Fruit fly (Drosophila melanogaster): Measurements from ENCODE around the gene CG7394.
"Not testable (repeated sequence)": the region's sequence is repeated elsewhere in the genome, so short reads cannot be mapped to it uniquely, and the experiment has no call there.

CG7394 gene

DNA sequence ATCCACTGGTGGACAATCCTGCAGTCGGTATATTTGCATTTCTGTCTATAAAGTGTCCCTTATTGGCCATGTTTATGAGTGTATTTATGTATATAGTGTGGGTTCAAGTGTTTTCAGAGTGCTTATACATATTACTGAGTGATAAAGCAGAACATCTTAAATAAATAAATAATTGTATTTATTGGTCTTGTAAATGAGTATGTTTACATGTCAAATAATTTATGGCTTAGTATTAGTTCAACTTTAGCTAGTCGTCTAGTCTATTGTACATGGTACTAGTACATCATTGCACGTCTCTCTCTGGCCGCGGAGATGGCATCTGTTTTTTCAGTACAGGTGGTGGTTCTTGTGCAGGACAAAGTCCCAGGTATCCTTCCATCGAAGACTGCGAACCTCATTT is 22.2 kb downstream of the CG7394 start, which contains the start of gene CG32086:
Gene CG32086 (minus strand): TSS at position 101 of the 400 bp plus-strand sequence.
- no peak for TF ChIP-seq noc (tag; optimal IDR thresholded peaks at IDR 0.05)

DNA sequence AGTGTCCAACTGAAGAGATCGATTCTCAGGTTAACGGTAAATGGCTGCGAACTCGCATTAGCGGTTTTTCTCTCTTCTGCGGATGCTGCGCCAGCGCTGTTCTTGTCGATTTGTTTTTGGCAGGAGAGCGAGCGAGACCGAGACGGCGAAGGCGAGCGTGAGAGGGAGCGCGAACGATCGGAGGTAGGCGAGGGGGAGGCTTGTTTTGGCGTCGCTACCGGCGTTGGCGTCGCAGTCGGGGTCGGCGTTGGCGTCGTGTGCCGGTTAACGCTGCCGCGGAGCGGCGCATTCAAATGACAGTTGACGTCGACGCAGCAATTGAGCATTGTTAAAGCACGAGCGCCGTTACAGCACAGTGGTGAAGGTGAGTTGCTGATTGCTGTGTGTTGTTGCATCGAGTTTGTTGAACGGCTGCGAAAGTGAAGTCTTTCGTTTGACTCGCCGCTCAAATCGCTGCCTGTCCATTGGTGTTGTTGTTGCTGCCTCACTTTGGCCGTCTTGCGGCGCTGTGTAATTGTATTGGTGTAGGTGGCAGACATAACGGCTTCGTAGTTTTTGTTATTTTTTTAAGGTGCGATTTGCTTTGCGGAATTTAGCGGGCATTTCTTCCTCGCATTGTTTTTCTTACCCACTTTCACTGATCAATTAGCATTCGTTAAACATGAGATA is 25.1 kb downstream of the CG7394 start:
- TF ChIP-seq noc (tag; optimal IDR thresholded peaks at IDR 0.05), result no peak

DNA sequence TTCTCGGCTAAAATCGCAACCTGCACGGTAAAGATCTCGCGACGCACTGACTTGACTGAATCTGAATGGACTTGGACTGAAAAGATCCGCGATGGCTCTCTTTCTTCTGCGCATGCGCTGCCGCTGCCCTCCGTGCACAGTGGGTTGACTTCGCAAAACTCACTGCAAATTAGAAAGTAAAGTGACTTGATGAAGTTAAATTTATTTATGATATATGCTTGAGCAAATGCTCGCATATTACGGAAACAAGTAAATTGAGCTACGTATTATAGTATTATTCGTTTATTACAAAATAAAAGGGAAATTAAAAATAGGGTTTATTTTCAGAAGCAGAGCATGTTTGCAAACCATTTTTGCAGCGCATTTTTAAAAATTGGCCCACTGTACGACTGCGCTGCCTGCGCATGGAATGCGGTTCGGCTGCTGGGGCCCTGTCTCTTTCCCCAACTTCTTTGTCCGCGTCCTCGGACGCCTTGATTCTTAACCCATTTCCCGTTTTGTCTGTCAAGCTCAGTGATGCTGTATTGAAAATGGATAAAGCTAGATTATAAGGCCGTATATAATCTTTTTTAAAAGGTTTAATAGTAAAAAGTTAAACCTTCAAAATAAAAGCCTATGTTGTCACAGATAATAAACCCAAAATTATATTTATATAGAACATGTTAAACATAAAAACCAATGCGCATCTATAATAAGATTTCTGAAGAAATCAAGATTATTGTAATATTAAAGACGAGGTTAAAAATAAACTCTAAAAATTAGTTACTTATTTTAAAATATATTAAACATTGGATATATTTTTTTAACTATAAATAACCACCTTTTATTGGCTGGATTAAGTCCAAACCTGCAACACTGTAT is 26.2 kb downstream of the CG7394 start, which contains the start of gene rt:
Gene rt (minus strand): TSS at position 51 of the 861 bp plus-strand sequence.
- TF ChIP-seq noc (tag; optimal IDR thresholded peaks at IDR 0.05), result no peak

DNA sequence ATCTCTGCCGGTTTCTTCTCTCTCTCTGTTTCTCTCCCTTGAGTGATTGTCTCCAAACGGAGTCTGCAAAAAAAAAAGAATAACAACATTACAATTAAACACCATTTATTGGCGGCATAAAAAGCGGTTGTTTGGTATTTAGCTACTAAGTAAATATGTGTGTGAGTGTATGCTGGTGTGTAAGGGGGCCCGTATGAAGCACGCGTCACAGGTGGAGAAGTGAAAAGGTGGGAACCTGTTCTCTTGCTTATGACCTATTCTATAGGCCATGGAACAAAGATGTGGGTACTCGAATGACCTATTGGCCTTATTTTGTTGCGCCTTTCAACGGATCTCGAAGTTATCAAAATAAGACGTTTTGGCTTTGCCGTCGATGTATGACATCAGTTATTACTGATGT is 26.8 kb downstream of the CG7394 start:
- TF ChIP-seq noc (tag; optimal IDR thresholded peaks at IDR 0.05), result no peak

DNA sequence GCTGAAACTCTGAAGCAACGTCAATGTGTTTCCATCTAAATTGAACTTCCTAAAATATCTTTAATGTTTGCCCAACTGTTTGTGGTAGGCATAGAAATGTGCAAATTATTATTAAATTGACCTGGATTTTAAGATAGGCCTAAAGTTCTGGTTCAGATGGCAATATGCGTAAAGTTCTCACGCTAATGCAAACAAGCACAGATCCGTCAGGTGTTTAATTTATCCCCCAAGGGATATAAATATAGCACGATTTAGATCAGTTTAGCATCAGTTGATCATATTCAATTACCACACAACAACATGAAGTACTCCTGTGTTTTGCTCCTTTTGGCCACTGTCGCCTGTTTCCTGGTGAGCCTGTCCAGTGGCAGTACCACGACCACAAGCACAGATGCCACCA is 27.6 kb downstream of the CG7394 start, which contains the start of gene CG7377:
Gene CG7377 (plus strand): TSS at position 301 of the 400 bp plus-strand sequence.
- TF ChIP-seq noc (tag; optimal IDR thresholded peaks at IDR 0.05), result not testable (repeated sequence)

DNA sequence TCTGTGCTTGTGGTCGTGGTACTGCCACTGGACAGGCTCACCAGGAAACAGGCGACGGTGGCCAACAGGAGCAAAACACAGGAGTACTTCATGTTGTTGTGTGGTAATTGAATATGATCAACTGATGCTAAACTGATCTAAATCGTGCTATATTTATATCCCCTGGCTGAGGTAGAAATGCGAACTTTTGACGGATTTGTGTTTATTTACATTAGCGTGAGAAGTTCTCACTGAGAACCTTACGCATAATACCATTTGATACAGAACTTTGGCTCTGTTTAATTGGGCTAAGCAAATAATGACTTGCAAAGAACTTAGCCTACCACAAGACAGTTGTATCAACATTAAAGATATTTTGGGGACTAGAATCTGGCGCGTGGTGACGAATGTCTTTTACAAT is 29.3 kb downstream of the CG7394 start, which contains the start of gene CG33268:
Gene CG33268 (minus strand): TSS at position 101 of the 400 bp plus-strand sequence.
- TF ChIP-seq noc (tag; optimal IDR thresholded peaks at IDR 0.05), result no peak

DNA sequence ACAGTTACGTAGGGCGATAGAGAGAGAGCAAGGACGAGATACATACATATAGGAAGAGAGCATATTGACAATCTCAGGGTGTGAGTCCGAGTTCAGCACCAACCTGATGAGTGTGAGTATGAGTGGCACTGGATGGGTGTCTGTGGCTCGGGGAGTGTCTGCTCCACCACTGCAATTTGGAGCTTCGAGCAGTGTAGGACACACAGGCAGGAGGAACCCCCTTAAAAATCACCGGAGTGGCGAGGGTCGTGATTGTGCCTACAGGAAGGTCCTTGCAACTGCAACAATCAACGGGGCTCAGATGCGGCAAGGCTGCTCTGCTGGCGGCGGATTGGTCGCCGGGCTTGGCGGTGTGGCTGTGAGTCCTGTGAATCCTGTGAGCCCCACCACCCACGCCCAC is 30.0 kb downstream of the CG7394 start:
- TF ChIP-seq noc (tag; optimal IDR thresholded peaks at IDR 0.05), result no peak

DNA sequence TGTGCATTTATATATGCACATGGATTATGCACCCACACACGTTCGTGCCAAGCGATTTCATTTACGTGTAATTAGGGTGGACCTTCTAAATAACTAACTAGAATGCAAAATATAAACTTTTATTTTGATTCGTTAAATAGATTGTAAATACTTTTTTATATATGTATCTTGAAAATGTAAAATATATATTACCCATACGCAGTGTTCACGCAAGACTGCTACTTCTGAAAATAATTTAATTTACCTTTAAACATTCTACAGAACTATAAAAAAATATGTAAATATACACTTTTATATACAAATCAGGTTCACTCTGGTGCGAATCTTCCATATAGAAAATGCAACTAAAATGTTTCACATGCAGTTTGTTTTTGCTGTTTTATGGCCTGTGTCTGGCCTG is 32.0 kb downstream of the CG7394 start:
- TF ChIP-seq noc (tag; optimal IDR thresholded peaks at IDR 0.05), result no peak

DNA sequence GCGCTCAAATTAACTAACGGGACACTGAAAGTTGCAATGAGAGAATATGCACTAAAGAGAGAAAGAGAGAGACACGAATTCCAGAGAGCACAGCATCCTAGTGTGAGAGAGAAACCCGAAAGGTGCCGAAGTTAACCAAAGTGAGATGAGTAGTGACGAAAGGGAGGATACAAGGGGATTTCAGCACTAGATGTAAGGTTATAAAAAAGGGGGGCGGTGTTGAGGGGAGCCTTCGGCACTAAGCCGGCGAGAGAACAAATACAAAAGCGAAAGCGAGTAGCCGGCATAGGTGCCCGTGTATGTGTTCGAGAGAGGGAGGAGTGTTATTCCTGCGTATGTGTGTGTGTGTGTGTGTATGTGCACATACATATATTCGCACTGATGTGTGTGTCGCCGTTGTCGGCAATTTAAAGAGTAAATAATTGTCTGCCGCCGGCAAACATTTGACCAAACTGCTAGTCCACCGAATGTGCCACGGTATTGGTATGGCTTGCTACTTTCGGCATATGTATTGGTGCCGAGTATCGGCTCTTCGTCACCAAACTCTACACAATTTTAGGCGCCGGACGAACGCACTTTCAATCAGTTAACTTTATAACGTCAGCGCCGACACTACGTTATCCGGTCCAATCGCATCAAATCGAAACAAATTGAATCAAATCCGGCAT is 34.9 kb downstream of the CG7394 start, which contains the start of gene CG7368:
Gene CG7368 (plus strand): TSS at position 618 of the 668 bp plus-strand sequence.
- TF ChIP-seq noc (tag; optimal IDR thresholded peaks at IDR 0.05), result no peak

DNA sequence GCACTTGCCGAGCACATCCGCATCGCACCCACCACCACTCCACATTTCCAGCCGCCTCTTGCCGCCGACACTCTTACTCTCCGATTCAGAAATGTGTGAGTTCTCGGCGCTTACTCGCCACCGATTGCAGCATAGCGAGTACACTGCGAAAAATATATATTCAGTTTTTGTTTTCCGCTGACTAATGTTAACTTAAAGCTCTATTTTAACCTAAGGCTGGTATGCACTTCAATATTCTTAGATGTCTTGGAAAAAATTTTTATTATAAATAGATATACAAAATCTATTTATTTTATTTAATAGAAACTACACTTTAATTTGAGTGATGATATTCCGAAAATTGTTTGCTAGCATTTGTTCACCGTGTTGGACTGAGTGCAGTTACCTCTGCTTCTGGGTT is 37.5 kb downstream of the CG7394 start:
- TF ChIP-seq noc (tag; optimal IDR thresholded peaks at IDR 0.05), result no peak

DNA sequence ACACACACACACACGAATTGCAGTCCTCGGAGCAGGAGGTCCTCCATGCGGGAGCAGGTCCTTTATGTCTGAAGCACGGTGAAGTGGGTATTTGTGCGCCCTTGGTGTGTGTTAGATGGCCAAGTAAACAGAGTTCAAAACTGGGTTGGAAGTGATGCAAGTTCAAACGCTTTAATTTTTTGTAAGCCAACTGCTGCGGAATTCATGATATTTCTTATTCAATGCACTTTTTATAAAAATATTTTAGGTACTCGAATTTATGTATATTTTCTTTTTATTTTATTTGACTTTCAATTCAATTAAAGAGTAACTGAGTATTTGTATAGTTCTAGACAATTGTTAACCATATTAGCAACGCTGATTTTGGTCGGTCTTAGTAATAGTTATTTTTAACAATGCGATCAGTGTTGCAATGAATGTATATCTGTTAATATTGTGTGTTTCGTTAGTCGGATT is 38.2 kb downstream of the CG7394 start, which contains the start of the genes CG14137 and CG46394:
Gene CG14137 (minus strand): TSS at position 101 of the 456 bp plus-strand sequence.
Gene CG46394 (plus strand): TSS at position 406 of the 456 bp plus-strand sequence.
- no peak for TF ChIP-seq noc (tag; optimal IDR thresholded peaks at IDR 0.05)

DNA sequence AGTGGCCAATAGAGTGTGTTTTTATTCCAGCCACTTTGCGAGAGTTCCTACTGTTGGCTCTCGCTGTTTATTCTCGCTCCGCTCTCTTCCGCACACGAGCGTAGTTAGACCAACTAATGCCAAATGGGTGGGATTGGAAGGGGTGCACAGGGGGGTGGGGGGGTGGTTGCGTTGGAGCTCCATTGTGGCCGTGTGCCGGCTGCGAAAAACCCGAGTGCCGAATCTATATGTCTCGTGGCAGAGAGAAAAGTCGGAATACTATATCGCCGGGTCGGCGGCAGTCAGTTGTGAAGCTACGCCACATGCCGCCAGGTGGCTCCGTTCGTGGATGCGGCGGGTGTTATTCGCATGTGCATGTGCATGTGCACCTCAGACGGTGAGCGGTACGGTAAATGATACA is 39.3 kb downstream of the CG7394 start:
- TF ChIP-seq noc (tag; optimal IDR thresholded peaks at IDR 0.05), result no peak

DNA sequence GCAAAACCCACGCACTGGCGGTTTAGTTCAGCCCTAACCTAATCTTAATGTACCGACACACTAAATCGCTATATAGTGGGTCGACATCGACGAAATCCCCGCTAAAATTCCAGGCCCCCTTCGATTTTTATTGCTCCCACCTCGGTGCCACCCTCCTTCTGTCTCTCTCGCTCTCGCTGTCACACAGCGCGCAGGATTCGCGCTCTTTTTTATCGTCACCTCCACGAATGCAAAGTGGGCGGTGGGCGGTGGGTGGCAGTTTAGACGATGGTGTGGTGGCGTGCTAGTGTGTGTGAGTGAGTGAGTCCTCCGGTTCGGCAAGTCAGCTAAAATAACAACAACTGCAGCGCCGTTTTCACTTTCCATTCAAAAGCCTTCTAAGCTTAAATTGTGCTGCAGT is 40.2 kb downstream of the CG7394 start:
- no peak for TF ChIP-seq noc (tag; optimal IDR thresholded peaks at IDR 0.05)

DNA sequence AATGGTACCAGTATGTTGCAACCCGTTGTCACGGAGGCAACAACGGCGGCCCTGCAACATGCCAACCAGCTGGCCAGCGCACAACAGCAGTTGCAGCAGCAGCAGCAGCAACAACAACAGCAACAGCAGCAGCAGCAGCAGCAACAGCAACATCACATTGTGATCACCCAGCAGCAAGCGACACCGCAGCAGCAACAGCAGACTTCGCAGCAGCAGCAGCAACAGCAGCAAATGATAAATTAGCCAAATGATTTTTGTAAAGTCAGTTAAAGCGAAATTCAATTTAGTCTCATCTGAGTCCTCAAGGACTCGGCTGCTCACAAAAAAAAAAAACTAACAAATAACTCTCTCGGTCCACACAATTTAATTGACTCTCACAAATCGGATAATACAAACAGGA is 42.4 kb downstream of the CG7394 start:
- no peak for TF ChIP-seq noc (tag; optimal IDR thresholded peaks at IDR 0.05)

DNA sequence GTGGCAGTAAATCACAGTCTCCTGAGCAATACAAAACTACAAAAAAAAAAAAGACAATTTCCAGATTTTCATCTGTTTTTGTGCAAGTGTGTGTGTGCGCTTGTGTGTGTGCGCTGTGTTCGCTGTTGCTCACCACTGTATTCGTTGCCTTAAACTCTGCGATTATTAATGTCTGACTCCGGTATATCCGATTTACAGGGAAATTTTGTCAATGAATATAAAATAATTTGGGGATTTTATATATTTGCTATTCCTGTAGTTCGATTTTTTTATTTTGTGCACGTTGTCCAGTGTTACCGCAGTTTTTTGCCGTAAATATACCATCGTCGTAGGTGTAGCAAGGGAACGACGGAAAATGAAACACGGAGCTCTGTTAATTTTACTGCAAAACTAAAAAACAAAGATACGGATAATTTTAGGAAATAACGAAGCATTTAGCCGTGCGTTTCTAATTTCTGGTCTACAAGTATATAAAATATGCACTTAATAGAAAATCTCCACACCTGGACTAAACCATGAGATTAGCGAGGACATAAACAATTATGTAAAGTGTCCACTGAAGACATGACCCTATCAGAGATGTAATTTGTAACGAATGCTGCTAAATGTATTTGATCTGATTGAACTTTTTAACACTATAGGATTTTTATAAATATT is 47.5 kb downstream of the CG7394 start, which contains the start of gene Duba:
Gene Duba (minus strand): TSS at position 313 of the 657 bp plus-strand sequence.
- TF ChIP-seq noc (tag; optimal IDR thresholded peaks at IDR 0.05), result no peak

All from whole organism, larva.